Worm (Caenorhabditis elegans) whole organism, young adult: ENCODE results near the gene srx-26.

ENCODE experiments used
- F10E7.11 ChIP-seq: sonication (generic microtip); optimal IDR thresholded peaks from 2 replicates; lab custom pipeline; 2017; ENCODE audit warnings: mild to moderate bottlenecking, missing genetic modification characterization, moderate library complexity, missing compliant biosample characterization
- ccch-3 ChIP-seq: fragments of 200-800 bp; sonication (Bioruptor generic); optimal IDR thresholded peaks from 2 replicates; lab custom pipeline; 2018; ENCODE audit warnings: mild to moderate bottlenecking, missing genetic modification characterization, missing compliant biosample characterization
- dox-1 ChIP-seq: fragments of 200-800 bp; sonication (Bioruptor generic); IDR thresholded peaks from 2 replicates; pipeline ENCODE4 v1.3.6; 2022; ENCODE audit warnings: missing genetic modification reagents, missing genetic modification characterization, missing compliant biosample characterization
- him-1 ChIP-seq: sonication (generic microtip); optimal IDR thresholded peaks from 2 replicates; lab custom pipeline; 2016; ENCODE audit warnings: missing genotype, missing genetic modification reagents, missing genetic modification characterization, missing compliant biosample characterization
- rcor-1 ChIP-seq: fragments of 200-800 bp; sonication (Bioruptor generic); IDR thresholded peaks from 2 replicates; pipeline ENCODE4 v1.3.6; 2022; ENCODE audit warnings: missing genetic modification reagents, missing genetic modification characterization, missing compliant biosample characterization

DNA sequence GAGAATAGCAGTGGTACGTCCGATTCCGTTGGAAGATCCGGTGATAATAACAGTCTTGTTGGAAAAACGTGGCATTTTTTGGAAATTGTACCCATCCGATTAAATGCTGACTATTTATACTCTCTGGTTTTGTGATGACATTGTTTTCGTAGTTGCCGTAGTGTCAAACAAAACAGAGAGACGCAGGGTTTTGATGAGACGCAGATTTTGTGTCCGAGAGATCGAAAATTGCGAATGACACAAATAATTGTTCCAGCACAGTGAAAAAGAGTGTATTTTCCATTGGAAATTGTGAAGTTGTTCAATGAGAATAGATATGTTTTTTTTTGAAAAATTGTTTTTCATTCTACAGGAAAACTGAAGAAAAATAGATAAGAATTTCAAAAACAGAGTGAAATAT, 10.2 kb upstream of the srx-26 start, which contains the start of gene R05D8.7:
- TF ChIP-seq F10E7.11 (tag; lab: Kevin White, UChicago) (no peak), him-1 (tag; lab: Kevin White, UChicago) (no peak), rcor-1 (no peak), ccch-3 (GFP tag; lab: Kevin White, UChicago) (no peak), dox-1 (GFP tag; lab: Robert Waterston, UW) (no peak)
